Worm (Caenorhabditis elegans): ENCODE results near the gene sft-4.
A peak's percentile ranks its signal among the peaks of the same experiment; 100 is the strongest.

DNA sequence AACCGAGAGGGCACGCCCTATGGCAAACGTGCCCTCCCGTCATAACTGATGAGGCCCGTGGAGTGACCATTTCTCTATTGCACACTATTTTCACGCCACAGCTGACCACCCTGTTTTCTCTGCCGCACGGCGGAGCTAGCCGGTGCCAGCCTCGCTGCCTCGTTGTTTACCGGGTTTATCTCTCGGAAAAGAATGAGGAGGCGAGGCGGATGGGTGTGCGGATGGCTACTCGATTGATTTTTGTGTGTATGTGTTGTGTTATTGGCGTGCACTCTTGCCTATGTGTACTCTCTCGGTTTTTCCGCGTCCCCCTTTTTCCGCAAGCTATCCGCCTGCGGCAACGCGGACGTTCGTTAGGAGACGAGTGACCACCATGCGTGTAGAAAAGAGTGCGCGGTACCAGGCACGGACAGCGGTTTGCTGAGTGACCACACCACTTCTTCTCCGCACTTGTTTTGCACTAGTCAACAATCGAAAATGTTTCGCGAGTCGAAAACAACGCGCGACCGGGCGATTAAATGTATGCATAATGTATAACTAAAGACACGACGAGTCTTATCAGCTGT lies 31.6 kb upstream of the sft-4 start:
- TF ChIP-seq pes-1 (GFP tag; IDR thresholded peaks at IDR 0.05) = no peak
- peak; percentile 76 for TF ChIP-seq ets-7 (tag; optimal IDR thresholded peaks at IDR 0.05)
- TF ChIP-seq tbx-37 (GFP tag; conservative IDR thresholded peaks at IDR 0.05) = no peak
- 0 out of 2 replicates have a peak, but pooled peaks have one; percentile 50 for TF ChIP-seq tbx-11 (GFP tag; IDR thresholded peaks at IDR 0.05)
- no peak for TF ChIP-seq hnd-1 (tag; optimal IDR thresholded peaks at IDR 0.05)
- no peak for TF ChIP-seq ama-1 (optimal IDR thresholded peaks at IDR 0.05)
- peak; percentile 60 for TF ChIP-seq flt-1 (GFP tag; IDR thresholded peaks at IDR 0.05)
- TF ChIP-seq ceh-36 (tag; optimal IDR thresholded peaks at IDR 0.05) = no peak
- peak; percentile 77 for TF ChIP-seq aly-1 (tag; optimal IDR thresholded peaks at IDR 0.05)
